Worm (Caenorhabditis elegans) whole organism, L2 larva: ENCODE measurements around the gene bath-39.

Experiments used
- nhr-25 ChIP-seq: fragments of 150-350 bp; sonication (generic microtip); optimal IDR thresholded peaks from 3 replicates; lab custom pipeline; 2014; ENCODE audit warnings: missing biosample characterization, missing genetic modification characterization
- unc-62 ChIP-seq: fragments of 150-350 bp; optimal IDR thresholded peaks from 2 replicates; lab custom pipeline; 2014; ENCODE audit warnings: missing biosample characterization, missing genetic modification reagents, missing genetic modification characterization
- ztf-4 ChIP-seq: fragments of 150-350 bp; optimal IDR thresholded peaks from 2 replicates; lab custom pipeline; 2014; ENCODE audit warnings: missing biosample characterization, missing genetic modification characterization

DNA sequence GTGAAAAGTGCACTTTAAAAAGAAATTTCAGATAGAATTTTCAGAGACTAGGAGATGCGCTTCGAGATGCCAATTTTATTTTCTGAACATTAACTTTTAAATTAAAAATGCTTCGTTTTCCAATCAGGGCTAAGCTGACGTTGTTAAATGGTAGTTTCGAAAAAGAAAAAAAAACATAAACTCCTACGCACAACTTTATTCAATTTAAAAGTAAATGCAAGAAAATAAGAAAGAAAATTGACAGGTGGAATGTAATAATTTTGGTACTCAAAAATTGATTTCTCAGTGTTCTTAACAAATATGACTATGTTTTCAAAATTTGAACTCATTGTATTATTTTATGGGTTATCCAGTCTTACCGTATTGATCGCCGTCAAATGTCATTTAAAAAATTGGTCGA, 5.9 kb upstream of the bath-39 start, which contains the start of gene lurp-2:
- no peak for TF ChIP-seq unc-62
- TF ChIP-seq ztf-4 (tag; lab: Kevin White, UChicago), result no peak
- no peak for TF ChIP-seq nhr-25 (tag; lab: Kevin White, UChicago)
